Fruit fly (Drosophila melanogaster): ENCODE measurements around the gene Cpr76Ba.

dm6 chr3L:19559171-19559570, 41.0 kb upstream of the Cpr76Ba start:
- TF ChIP-seq usp (GFP tag; optimal IDR thresholded peaks at IDR 0.05) (no peak), Trl (optimal IDR thresholded peaks at IDR 0.05) (no peak), Trl (GFP tag; optimal IDR thresholded peaks at IDR 0.05) (no peak), caup (GFP tag; optimal IDR thresholded peaks at IDR 0.05; ENCODE audit: severe bottlenecking) (no peak), B-H2 (GFP tag; optimal IDR thresholded peaks at IDR 0.05) (no peak), Nf-YB (GFP tag; optimal IDR thresholded peaks at IDR 0.05) (no peak), CG7372 (GFP tag; IDR thresholded peaks at IDR 0.05) (no peak), HLHmδ (GFP tag; optimal IDR thresholded peaks at IDR 0.05) (no peak), CG32772 (GFP tag; IDR thresholded peaks at IDR 0.05) (no peak), dm (GFP tag; optimal IDR thresholded peaks at IDR 0.05) (no peak), CG9817 (tag; optimal IDR thresholded peaks at IDR 0.05) (no peak)

All from whole organism, embryonic.